Fruit fly (Drosophila melanogaster) whole organism, embryonic: ENCODE data around the gene h-cup.
A peak's percentile ranks its signal among the peaks of the same experiment; 100 is the strongest.

ENCODE experiments used
- ATbp ChIP-seq: fragments of 200-800 bp; sonication (Bioruptor generic); optimal IDR thresholded peaks from 2 replicates; lab custom pipeline; 2017; ENCODE audit warnings: missing biosample characterization, mild to moderate bottlenecking, missing genetic modification characterization, missing genetic modification reagents
- B-H1 ChIP-seq: fragments of 200-800 bp; sonication (Bioruptor generic); IDR thresholded peaks from 3 replicates; pipeline ENCODE4 v1.3.6; 2022; ENCODE audit warnings: missing biosample characterization, missing genetic modification characterization
- CG10209 ChIP-seq: fragments of 200-800 bp; sonication (Bioruptor generic); optimal IDR thresholded peaks from 3 replicates; lab custom pipeline; 2017; ENCODE audit warnings: missing biosample characterization, mild to moderate bottlenecking, missing genetic modification characterization, missing genetic modification reagents
- CG1602 ChIP-seq: fragments of 200-800 bp; sonication (Bioruptor generic); optimal IDR thresholded peaks from 3 replicates; lab custom pipeline; 2016; ENCODE audit warnings: missing biosample characterization, missing genetic modification characterization
- CG1603 ChIP-seq: fragments of 200-800 bp; sonication (Bioruptor generic); optimal IDR thresholded peaks from 2 replicates; lab custom pipeline; 2019; ENCODE audit warnings: missing biosample characterization, mild to moderate bottlenecking, missing genetic modification characterization, moderate library complexity
- CG17359 ChIP-seq: fragments of 200-800 bp; sonication (Bioruptor generic); optimal IDR thresholded peaks from 3 replicates; lab custom pipeline; 2018; ENCODE audit warnings: missing biosample characterization, mild to moderate bottlenecking, missing genetic modification characterization, moderate library complexity
- CG17385 ChIP-seq: fragments of 200-800 bp; sonication (Bioruptor generic); optimal IDR thresholded peaks from 3 replicates; lab custom pipeline; 2018; ENCODE audit warnings: missing biosample characterization, mild to moderate bottlenecking, missing genetic modification characterization
- CG18262 ChIP-seq: fragments of 200-800 bp; optimal IDR thresholded peaks from 3 replicates; lab custom pipeline; 2019; ENCODE audit warnings: missing biosample characterization, mild to moderate bottlenecking, missing genetic modification characterization, moderate library complexity
- CG18476 ChIP-seq: fragments of 200-800 bp; sonication (Bioruptor generic); optimal IDR thresholded peaks from 2 replicates; lab custom pipeline; 2016; ENCODE audit warnings: missing biosample characterization, mild to moderate bottlenecking, missing genetic modification characterization
- CG2875 ChIP-seq: fragments of 200-800 bp; sonication (Bioruptor generic); optimal IDR thresholded peaks from 2 replicates; lab custom pipeline; 2017; ENCODE audit warnings: missing biosample characterization, mild to moderate bottlenecking, missing genetic modification characterization, missing genetic modification reagents
- CG30020 ChIP-seq: fragments of 200-800 bp; optimal IDR thresholded peaks from 2 replicates; lab custom pipeline; 2019; ENCODE audit warnings: missing biosample characterization, mild to moderate bottlenecking, missing genetic modification characterization, moderate library complexity
- CG31388 ChIP-seq: fragments of 200-800 bp; sonication (Bioruptor generic); optimal IDR thresholded peaks from 2 replicates; lab custom pipeline; 2016; ENCODE audit warnings: missing biosample characterization, missing genetic modification characterization
- CG32772 ChIP-seq: fragments of 200-800 bp; sonication (Bioruptor generic); IDR thresholded peaks from 2 replicates; pipeline ENCODE4 v1.3.6; 2022; ENCODE audit warnings: missing biosample characterization, missing genetic modification characterization
- CG6689 ChIP-seq: fragments of 200-800 bp; sonication (Bioruptor generic); IDR thresholded peaks from 2 replicates; pipeline ENCODE4 v1.3.6; 2022; ENCODE audit warnings: missing biosample characterization, missing genetic modification characterization
- CG7556 ChIP-seq: fragments of 200-800 bp; sonication (Bioruptor generic); optimal IDR thresholded peaks from 2 replicates; lab custom pipeline; 2017; ENCODE audit warnings: missing biosample characterization, mild to moderate bottlenecking, missing genetic modification characterization
- CG8388 ChIP-seq: fragments of 200-800 bp; sonication (Bioruptor generic); optimal IDR thresholded peaks from 2 replicates; lab custom pipeline; 2019; ENCODE audit warnings: missing biosample characterization, mild to moderate bottlenecking, missing genetic modification characterization, moderate library complexity
- Dfd ChIP-seq, 2 experiments: fragments of >200 bp; optimal IDR thresholded peaks; 2 replicates each; lab custom pipeline; 2017; ENCODE audit warnings: missing biosample characterization in 2 of 2, missing genetic modification characterization in 2 of 2
- Doc2 ChIP-seq: fragments of 200-800 bp; sonication (Bioruptor generic); IDR thresholded peaks from 2 replicates; pipeline ENCODE4 v1.3.6; 2022; ENCODE audit warnings: missing biosample characterization, missing genetic modification characterization
- Eip74EF ChIP-seq, 2 experiments: fragments of 200-800 bp in 1 of 2; fragments of >200 bp in 1 of 2; sonication (Bioruptor generic) in 1 of 2; optimal IDR thresholded peaks; 2 replicates each; lab custom pipeline; 2017 to 2019; ENCODE audit warnings: missing biosample characterization in 2 of 2, missing genetic modification characterization in 2 of 2, mild to moderate bottlenecking in 1 of 2, moderate library complexity in 1 of 2
- H2.0 ChIP-seq: fragments of 200-800 bp; sonication (Bioruptor generic); IDR thresholded peaks from 2 replicates; pipeline ENCODE4 v1.3.6; 2022; ENCODE audit warnings: missing biosample characterization, missing genetic modification characterization
- HLH3B ChIP-seq: fragments of 200-800 bp; sonication (Bioruptor generic); IDR thresholded peaks from 2 replicates; pipeline ENCODE4 v1.3.6; 2022; ENCODE audit warnings: missing biosample characterization, missing genetic modification characterization
- HmgZ ChIP-seq: fragments of 200-800 bp; sonication (Bioruptor generic); optimal IDR thresholded peaks from 2 replicates; lab custom pipeline; 2018; ENCODE audit warnings: missing biosample characterization, mild to moderate bottlenecking, missing genetic modification characterization
- Oli ChIP-seq: fragments of 200-800 bp; sonication (Bioruptor generic); optimal IDR thresholded peaks from 2 replicates; lab custom pipeline; 2018; ENCODE audit warnings: missing biosample characterization, mild to moderate bottlenecking, missing genetic modification characterization, moderate library complexity
- PHDP ChIP-seq: fragments of 200-800 bp; sonication (Bioruptor generic); optimal IDR thresholded peaks from 3 replicates; lab custom pipeline; 2018; ENCODE audit warnings: missing biosample characterization, mild to moderate bottlenecking, missing genetic modification characterization, moderate library complexity
- Ptx1 ChIP-seq: fragments of 200-800 bp; sonication (Bioruptor generic); IDR thresholded peaks from 2 replicates; pipeline ENCODE4 v1.3.6; 2022; ENCODE audit warnings: missing biosample characterization, missing genetic modification characterization
- Spps ChIP-seq: fragments of 200-800 bp; sonication (Bioruptor generic); optimal IDR thresholded peaks from 2 replicates; lab custom pipeline; 2018; ENCODE audit warnings: missing biosample characterization, mild to moderate bottlenecking, missing genetic modification characterization
- Usf ChIP-seq: fragments of 200-800 bp; sonication (Bioruptor generic); optimal IDR thresholded peaks from 2 replicates; lab custom pipeline; 2017; ENCODE audit warnings: missing genotype, missing biosample characterization, missing genetic modification characterization
- abd-A ChIP-seq: fragments of 200-800 bp; sonication (Bioruptor generic); optimal IDR thresholded peaks from 3 replicates; lab custom pipeline; 2019; ENCODE audit warnings: missing biosample characterization, mild to moderate bottlenecking, missing genetic modification characterization, moderate library complexity
- az2 ChIP-seq: fragments of 200-800 bp; sonication (Bioruptor generic); optimal IDR thresholded peaks from 3 replicates; lab custom pipeline; 2016; ENCODE audit warnings: missing biosample characterization, missing genetic modification characterization
- bsh ChIP-seq, 2 experiments: fragments of 200-800 bp; sonication (Bioruptor generic); optimal IDR thresholded peaks; 2 replicates each; lab custom pipeline; 2017 to 2018; ENCODE audit warnings: mild to moderate bottlenecking in 2 of 2, missing biosample characterization in 2 of 2, missing genetic modification characterization in 2 of 2, moderate library complexity in 1 of 2
- cg ChIP-seq: fragments of 200-800 bp; sonication (Bioruptor generic); optimal IDR thresholded peaks from 3 replicates; lab custom pipeline; 2019; ENCODE audit warnings: missing biosample characterization, mild to moderate bottlenecking, missing genetic modification characterization, moderate library complexity
- chif ChIP-seq, 2 experiments: fragments of 200-800 bp; sonication (Bioruptor generic); optimal IDR thresholded peaks; 3 replicates each; lab custom pipeline; 2016; ENCODE audit warnings: missing biosample characterization in 2 of 2, missing genetic modification characterization in 2 of 2
- dmrt11E ChIP-seq: fragments of 200-800 bp; sonication (Bioruptor generic); optimal IDR thresholded peaks from 3 replicates; lab custom pipeline; 2018; ENCODE audit warnings: missing biosample characterization, mild to moderate bottlenecking, missing genetic modification characterization, moderate library complexity
- dysf ChIP-seq: fragments of 200-800 bp; sonication (Bioruptor generic); IDR thresholded peaks from 3 replicates; pipeline ENCODE4 v1.3.6; 2022; ENCODE audit warnings: missing biosample characterization, missing genetic modification characterization
- fd96Cb ChIP-seq: fragments of 200-800 bp; sonication (Bioruptor generic); optimal IDR thresholded peaks from 2 replicates; lab custom pipeline; 2018; ENCODE audit warnings: missing biosample characterization, mild to moderate bottlenecking, missing genetic modification characterization, moderate library complexity
- ftz-f1 ChIP-seq: fragments of 200-800 bp; sonication (Bioruptor generic); optimal IDR thresholded peaks from 2 replicates; lab custom pipeline; 2016; ENCODE audit warnings: missing biosample characterization, missing genetic modification characterization
- gcm ChIP-seq: fragments of 200-800 bp; sonication (Bioruptor generic); optimal IDR thresholded peaks from 2 replicates; lab custom pipeline; 2019; ENCODE audit warnings: missing biosample characterization, mild to moderate bottlenecking, missing genetic modification characterization, moderate library complexity
- gcm2 ChIP-seq: fragments of 200-800 bp; sonication (Bioruptor generic); optimal IDR thresholded peaks from 2 replicates; lab custom pipeline; 2016; ENCODE audit warnings: missing biosample characterization, missing genetic modification characterization
- lilli ChIP-seq: fragments of 200-800 bp; sonication (Bioruptor generic); optimal IDR thresholded peaks from 3 replicates; lab custom pipeline; 2016; ENCODE audit warnings: missing biosample characterization, missing genetic modification characterization
- lmd ChIP-seq: fragments of 200-800 bp; sonication (Bioruptor generic); IDR thresholded peaks from 2 replicates; pipeline ENCODE4 v1.3.6; 2022; ENCODE audit warnings: missing biosample characterization, missing genetic modification characterization
- luna ChIP-seq: fragments of 200-800 bp; sonication (Bioruptor generic); optimal IDR thresholded peaks from 2 replicates; lab custom pipeline; 2016; ENCODE audit warnings: missing biosample characterization, missing genetic modification characterization
- mirr ChIP-seq: fragments of 200-800 bp; sonication (Bioruptor generic); optimal IDR thresholded peaks from 3 replicates; lab custom pipeline; 2018; ENCODE audit warnings: missing biosample characterization, mild to moderate bottlenecking, missing genetic modification characterization
- odd ChIP-seq: fragments of 200-800 bp; sonication (Bioruptor generic); optimal IDR thresholded peaks from 2 replicates; lab custom pipeline; 2017; ENCODE audit warnings: missing biosample characterization, mild to moderate bottlenecking, missing genetic modification characterization
- pan ChIP-seq, 4 experiments: fragments of >200 bp in 3 of 4; fragments of 200-800 bp in 1 of 4; sonication (Bioruptor generic) in 1 of 4; optimal IDR thresholded peaks in 3 of 4; IDR thresholded peaks in 1 of 4; 2 replicates each; pipeline versions ENCODE4 v1.3.6 to Lab custom; 2017 to 2022; ENCODE audit warnings: missing biosample characterization in 2 of 4, missing genetic modification characterization in 2 of 4, mixed read lengths in 1 of 4
- prd ChIP-seq, 3 experiments: fragments of >200 bp in 2 of 3; fragments of 200-800 bp in 1 of 3; sonication (Bioruptor generic) in 1 of 3; optimal IDR thresholded peaks in 2 of 3; IDR thresholded peaks in 1 of 3; 2 replicates in 2 of 3; 3 replicates in 1 of 3; pipeline versions ENCODE4 v1.3.6 to Lab custom; 2017 to 2022; ENCODE audit warnings: missing biosample characterization in 1 of 3, missing genetic modification characterization in 1 of 3
- seq ChIP-seq: fragments of 200-800 bp; sonication (Bioruptor generic); IDR thresholded peaks from 2 replicates; pipeline ENCODE4 v1.3.6; 2022; ENCODE audit warnings: missing biosample characterization, missing genetic modification characterization
- tup ChIP-seq: fragments of 200-800 bp; sonication (Bioruptor generic); optimal IDR thresholded peaks from 2 replicates; lab custom pipeline; 2016; ENCODE audit warnings: missing biosample characterization, mild to moderate bottlenecking, missing genetic modification characterization, moderate library complexity
- vvl ChIP-seq: fragments of 200-800 bp; sonication (Bioruptor generic); IDR thresholded peaks from 2 replicates; pipeline ENCODE4 v1.3.6; 2022; ENCODE audit warnings: missing biosample characterization, missing genetic modification characterization
- wek ChIP-seq: fragments of 200-800 bp; sonication (Bioruptor generic); optimal IDR thresholded peaks from 3 replicates; lab custom pipeline; 2018; ENCODE audit warnings: missing biosample characterization, mild to moderate bottlenecking, missing genetic modification characterization, moderate library complexity

h-cup gene

dm6 chr3R:15366839-15367238 is 15.9 kb downstream of the h-cup start (continued):
- TF ChIP-seq CG18262 (tag; lab: Kevin White, UChicago) (peak; percentile 47), cg (GFP tag; lab: Kevin White, UChicago) (no peak), CG10209 (GFP tag; lab: Kevin White, UChicago) (peak; percentile 37), wek (no peak), HmgZ (tag; lab: Kevin White, UChicago) (peak; percentile 29), CG17359 (peak; percentile 45), dmrt11E (tag; lab: Kevin White, UChicago) (peak; percentile 15), CG30020 (tag; lab: Kevin White, UChicago) (no peak), Oli (tag; lab: Kevin White, UChicago) (peak; percentile 25), Dfd (GFP tag; optimal IDR thresholded peaks at IDR 0.05; lab: Kevin White, UChicago) (no peak), Spps (tag; lab: Kevin White, UChicago) (no peak), lmd (GFP tag; lab: Robert Waterston, UW) (peak; percentile 48), luna (GFP tag; lab: Kevin White, UChicago) (no peak), dysf (peak; percentile 40; the same call in 1 of the 3 replicates), ATbp (GFP tag; lab: Kevin White, UChicago) (no peak), seq (peak; percentile 67), Usf (GFP tag; lab: Kevin White, UChicago) (no peak), CG1602 (GFP tag; lab: Kevin White, UChicago) (no peak), vvl (GFP tag; lab: Robert Waterston, UW) (peak; percentile 77), ftz-f1 (GFP tag; lab: Kevin White, UChicago) (no peak), CG17385 (GFP tag; lab: Kevin White, UChicago) (no peak), chif (GFP tag; optimal IDR thresholded peaks at IDR 0.05; lab: Kevin White, UChicago) (no peak), fd96Cb (tag; lab: Kevin White, UChicago) (peak; percentile 29), CG1603 (tag; lab: Kevin White, UChicago) (peak; percentile 17), Eip74EF (GFP tag; optimal IDR thresholded peaks at IDR 0.05; lab: Kevin White, UChicago) (no peak), az2 (GFP tag; lab: Kevin White, UChicago) (no peak), CG7556 (peak; percentile 73), lilli (GFP tag; lab: Kevin White, UChicago) (peak; percentile 4), tup (GFP tag; lab: Kevin White, UChicago) (no peak), odd (GFP tag; lab: Kevin White, UChicago) (no peak), pan (optimal IDR thresholded peaks at IDR 0.05; lab: Kevin White, UChicago) (no peak), pan (GFP tag; optimal IDR thresholded peaks at IDR 0.05 in 1 of 2, IDR thresholded peaks at IDR 0.05 in 1 of 2) (peak in 1 of 2 experiments; percentile 65), prd (optimal IDR thresholded peaks at IDR 0.05; lab: Kevin White, UChicago) (no peak), prd (GFP tag; IDR thresholded peaks at IDR 0.05; lab: Robert Waterston, UW) (peak; percentile 40; the same call in 2 of the 3 replicates), H2.0 (GFP tag; lab: Robert Waterston, UW) (peak; percentile 23; the same call in 1 of the 2 replicates), B-H1 (GFP tag; lab: Robert Waterston, UW) (no peak), PHDP (tag; lab: Kevin White, UChicago) (peak; percentile 63), HLH3B (GFP tag; lab: Robert Waterston, UW) (peak; percentile 64; the same call in 1 of the 2 replicates), CG18476 (GFP tag; lab: Kevin White, UChicago) (peak; percentile 4), abd-A (tag; lab: Kevin White, UChicago) (no peak), CG8388 (peak; percentile 64), gcm (GFP tag; lab: Kevin White, UChicago) (no peak), CG31388 (GFP tag; lab: Kevin White, UChicago) (no peak), CG2875 (no peak), CG32772 (GFP tag; lab: Robert Waterston, UW) (peak; percentile 42; the same call in 1 of the 2 replicates), CG6689 (GFP tag; lab: Robert Waterston, UW) (0 out of 2 replicates have a peak, but pooled peaks have one; percentile 29), gcm2 (no peak), bsh (GFP tag; optimal IDR thresholded peaks at IDR 0.05; lab: Kevin White, UChicago) (peak in 1 of 2 experiments; percentile 62), Ptx1 (GFP tag; lab: Robert Waterston, UW) (peak; percentile 39; the same call in 1 of the 2 replicates), mirr (no peak), Doc2 (GFP tag; lab: Robert Waterston, UW) (no peak)
